Fruit fly (Drosophila melanogaster): ENCODE results near the gene eRF3.

Gene eRF3

dm6 chr2L:12471937-12472336 lies 37.7 kb downstream of the eRF3 start:
- TF ChIP-seq Kr (GFP tag; optimal IDR thresholded peaks at IDR 0.05) (no peak), Dbx (GFP tag; IDR thresholded peaks at IDR 0.05) (no peak), CG10654 (GFP tag; optimal IDR thresholded peaks at IDR 0.05) (no peak), nom (GFP tag; optimal IDR thresholded peaks at IDR 0.05) (peak; percentile 0), B-H1 (GFP tag; IDR thresholded peaks at IDR 0.05) (no peak), Drgx (GFP tag; IDR thresholded peaks at IDR 0.05) (peak; percentile 52), CG7372 (GFP tag; IDR thresholded peaks at IDR 0.05) (no peak)

dm6 chr2L:12472988-12473387 lies 38.7 kb downstream of the eRF3 start:
- TF ChIP-seq CG34224 (GFP tag; IDR thresholded peaks at IDR 0.05; ENCODE audit: partially characterized antibody) = 0 out of 3 replicates have a peak, but pooled peaks have one; percentile 22
- 0 out of 2 replicates have a peak, but pooled peaks have one; percentile 21 for TF ChIP-seq Awh (GFP tag; IDR thresholded peaks at IDR 0.05)
- peak; percentile 34 for TF ChIP-seq Med (GFP tag)
- TF ChIP-seq row (GFP tag; IDR thresholded peaks at IDR 0.05) = peak; percentile 29; the same call in 1 of the 3 replicates
- peak in 1 of 2 experiments; percentile 42 for TF ChIP-seq insv (GFP tag; optimal IDR thresholded peaks at IDR 0.05)
- TF ChIP-seq zen (tag; optimal IDR thresholded peaks at IDR 0.05) = peak; percentile 83
- TF ChIP-seq inv (GFP tag; IDR thresholded peaks at IDR 0.05; ENCODE audit: partially characterized antibody) = no peak
- no peak for TF ChIP-seq CG34376 (GFP tag; optimal IDR thresholded peaks at IDR 0.05)
- no peak for TF ChIP-seq lov (optimal IDR thresholded peaks at IDR 0.05)
- TF ChIP-seq lov (GFP tag; IDR thresholded peaks at IDR 0.05) = no peak
- TF ChIP-seq grn (GFP tag; optimal IDR thresholded peaks at IDR 0.05) = peak; percentile 68
- TF ChIP-seq Doc3 (GFP tag; IDR thresholded peaks at IDR 0.05; ENCODE audit: partially characterized antibody) = peak; percentile 14; the same call in 1 of the 3 replicates
- TF ChIP-seq BEAF-32 (GFP tag; optimal IDR thresholded peaks at IDR 0.05) = peak; percentile 51
- TF ChIP-seq CG2120 (GFP tag; optimal IDR thresholded peaks at IDR 0.05) = no peak
- peak; percentile 48; the same call in 2 of the 4 replicates for TF ChIP-seq Dll (GFP tag; IDR thresholded peaks at IDR 0.05; ENCODE audit: partially characterized antibody)
- TF ChIP-seq Sry-δ (GFP tag; optimal IDR thresholded peaks at IDR 0.05) = peak; percentile 38
- 0 out of 2 replicates have a peak, but pooled peaks have one; percentile 15 for TF ChIP-seq CG5953 (GFP tag; IDR thresholded peaks at IDR 0.05)
- no peak for TF ChIP-seq prd (optimal IDR thresholded peaks at IDR 0.05)
- TF ChIP-seq prd (GFP tag; IDR thresholded peaks at IDR 0.05) = 0 out of 3 replicates have a peak, but pooled peaks have one; percentile 13
- TF ChIP-seq stwl (tag; optimal IDR thresholded peaks at IDR 0.05) = peak; percentile 35
- no peak for TF ChIP-seq Jarid2 (GFP tag; optimal IDR thresholded peaks at IDR 0.05)
- no peak for TF ChIP-seq CG2199 (GFP tag; IDR thresholded peaks at IDR 0.05)
- TF ChIP-seq sens (GFP tag) = peak; percentile 35

dm6 chr2L:12473583-12473982 lies 39.3 kb downstream of the eRF3 start:
- TF ChIP-seq CG3838 (GFP tag; optimal IDR thresholded peaks at IDR 0.05) = no peak
- TF ChIP-seq pan (optimal IDR thresholded peaks at IDR 0.05) = no peak
- TF ChIP-seq pan (GFP tag; optimal IDR thresholded peaks at IDR 0.05 in 1 of 2, IDR thresholded peaks at IDR 0.05 in 1 of 2) = no peak
- TF ChIP-seq abd-A (tag; optimal IDR thresholded peaks at IDR 0.05) = no peak
- no peak for TF ChIP-seq CG34224 (GFP tag; IDR thresholded peaks at IDR 0.05; ENCODE audit: partially characterized antibody)
- TF ChIP-seq oc (tag; optimal IDR thresholded peaks at IDR 0.05) = no peak
- no peak for TF ChIP-seq bab2 (GFP tag; optimal IDR thresholded peaks at IDR 0.05)
- TF ChIP-seq Pdp1 (GFP tag; optimal IDR thresholded peaks at IDR 0.05) = peak in 1 of 2 experiments; percentile 88
- no peak for TF ChIP-seq tll (GFP tag; optimal IDR thresholded peaks at IDR 0.05)
- TF ChIP-seq CG10462 (GFP tag; optimal IDR thresholded peaks at IDR 0.05) = no peak
- TF ChIP-seq repo (GFP tag; optimal IDR thresholded peaks at IDR 0.05) = no peak
- no peak; the same call in 1 of the 2 replicates for TF ChIP-seq amos (GFP tag; IDR thresholded peaks at IDR 0.05; ENCODE audit: partially characterized antibody)
- no peak for TF ChIP-seq tin (GFP tag; optimal IDR thresholded peaks at IDR 0.05)
- TF ChIP-seq Side (GFP tag; optimal IDR thresholded peaks at IDR 0.05) = no peak
- TF ChIP-seq Ssrp (tag; optimal IDR thresholded peaks at IDR 0.05) = no peak
- no peak for TF ChIP-seq HmgD (GFP tag; optimal IDR thresholded peaks at IDR 0.05)
- no peak for TF ChIP-seq Atf-2 (GFP tag; optimal IDR thresholded peaks at IDR 0.05)
- TF ChIP-seq CG4404 (GFP tag; IDR thresholded peaks at IDR 0.05) = no peak
- no peak for TF ChIP-seq crol (GFP tag; IDR thresholded peaks at IDR 0.05)
- TF ChIP-seq Ptx1 (GFP tag; IDR thresholded peaks at IDR 0.05) = no peak
- TF ChIP-seq gce (GFP tag; IDR thresholded peaks at IDR 0.05) = no peak
- no peak for TF ChIP-seq Gsc (GFP tag; IDR thresholded peaks at IDR 0.05)

Data from whole organism, embryonic.